Worm (Caenorhabditis elegans) whole organism, young adult: ENCODE data around the gene tftc-1.

Experiments
- C17E4.6 ChIP-seq: fragments of 200-800 bp; sonication (Bioruptor generic); IDR thresholded peaks from 2 replicates; pipeline ENCODE4 v1.3.6; 2022; ENCODE audit warnings: missing genetic modification reagents, missing genetic modification characterization, missing compliant biosample characterization
- T26A5.8 ChIP-seq: sonication (generic microtip); optimal IDR thresholded peaks from 2 replicates; lab custom pipeline; 2016; ENCODE audit warnings: missing genetic modification characterization, missing compliant biosample characterization
- cebp-2 ChIP-seq: fragments of 200-800 bp; sonication (Bioruptor generic); IDR thresholded peaks from 2 replicates; pipeline ENCODE4 v1.3.6; 2022; ENCODE audit warnings: missing genetic modification characterization, missing compliant biosample characterization
- egl-44 ChIP-seq: fragments of 200-800 bp; sonication (Bioruptor generic); IDR thresholded peaks from 2 replicates; pipeline ENCODE4 v1.3.6; 2022; ENCODE audit warnings: missing genetic modification reagents, missing genetic modification characterization, missing compliant biosample characterization
- fkh-3 ChIP-seq: sonication (generic microtip); optimal IDR thresholded peaks from 2 replicates; lab custom pipeline; 2016; ENCODE audit warnings: mild to moderate bottlenecking, missing genetic modification characterization, missing compliant biosample characterization
- hmg-1.2 ChIP-seq: fragments of 200-800 bp; sonication (Bioruptor generic); IDR thresholded peaks from 2 replicates; pipeline ENCODE4 v1.3.6; 2022; ENCODE audit warnings: missing genetic modification reagents, missing genetic modification characterization, missing compliant biosample characterization
- lir-1 ChIP-seq: fragments of 200-800 bp; sonication (Bioruptor generic); conservative IDR thresholded peaks from 2 replicates; pipeline ENCODE4 v1.3.6; 2022; ENCODE audit warnings: missing genetic modification reagents, missing genetic modification characterization, missing compliant biosample characterization
- nfya-1 ChIP-seq: sonication (generic microtip); optimal IDR thresholded peaks from 2 replicates; lab custom pipeline; 2017; ENCODE audit warnings: antibody characterized with exemption, missing compliant biosample characterization, missing genetic modification characterization, borderline replicate concordance; ENCODE audit not compliant: insufficient read depth
- nhr-90 ChIP-seq: sonication (generic microtip); optimal IDR thresholded peaks from 2 replicates; lab custom pipeline; 2016; ENCODE audit warnings: missing genotype, mild to moderate bottlenecking, missing genetic modification characterization, missing compliant biosample characterization
- pha-4 ChIP-seq: fragments of 150-350 bp; sonication (generic microtip); optimal IDR thresholded peaks from 2 replicates; lab custom pipeline; 2014; ENCODE audit warnings: missing biosample characterization, missing genetic modification reagents, missing genetic modification characterization
- tlf-1 ChIP-seq: fragments of 200-800 bp; sonication (Bioruptor generic); optimal IDR thresholded peaks from 2 replicates; lab custom pipeline; 2018; ENCODE audit warnings: mild to moderate bottlenecking, missing genetic modification characterization, missing compliant biosample characterization
- unc-62 ChIP-seq: fragments of 150-350 bp; optimal IDR thresholded peaks from 2 replicates; lab custom pipeline; 2014; ENCODE audit warnings: missing biosample characterization, missing genetic modification reagents, missing genetic modification characterization
- ztf-28 ChIP-seq: fragments of 200-800 bp; sonication (Bioruptor generic); IDR thresholded peaks from 2 replicates; pipeline ENCODE4 v1.3.6; 2022; ENCODE audit warnings: missing genetic modification reagents, missing genetic modification characterization, missing compliant biosample characterization

ce11 chrIV:2334012-2334411 lies 15.1 kb upstream of the tftc-1 start:
- no peak for TF ChIP-seq hmg-1.2 (GFP tag; lab: Robert Waterston, UW)
- no peak for TF ChIP-seq ztf-28
- no peak for TF ChIP-seq unc-62
- TF ChIP-seq T26A5.8 (tag; lab: Kevin White, UChicago) = no peak
- TF ChIP-seq pha-4 = no peak
- TF ChIP-seq nhr-90 (tag; lab: Kevin White, UChicago) = no peak
- TF ChIP-seq egl-44 (GFP tag; lab: Robert Waterston, UW) = no peak
- no peak for TF ChIP-seq nfya-1 (tag; lab: Kevin White, UChicago)
- no peak for TF ChIP-seq C17E4.6 (GFP tag; lab: Robert Waterston, UW)
- TF ChIP-seq tlf-1 (GFP tag; lab: Kevin White, UChicago) = no peak
- TF ChIP-seq fkh-3 (tag; lab: Kevin White, UChicago) = no peak
- no peak for TF ChIP-seq cebp-2 (GFP tag; lab: Robert Waterston, UW)
- no peak for TF ChIP-seq lir-1 (GFP tag; lab: Robert Waterston, UW)
